Worm (Caenorhabditis elegans) whole organism, L4 larva: Measurements from ENCODE around the gene K11C4.2.

Experiments used
- F26F4.8 ChIP-seq: fragments of 200-800 bp; sonication (Bioruptor generic); conservative IDR thresholded peaks from 2 replicates; pipeline ENCODE4 v1.3.6; 2022; ENCODE audit warnings: missing genetic modification characterization, missing compliant biosample characterization
- F44E2.7 ChIP-seq: fragments of 200-800 bp; sonication (Bioruptor generic); IDR thresholded peaks from 2 replicates; pipeline ENCODE4 v2.1.2; 2022; ENCODE audit warnings: missing genetic modification characterization, missing compliant biosample characterization
- R02D3.7 ChIP-seq: fragments of 150-350 bp; sonication (generic microtip); optimal IDR thresholded peaks from 3 replicates; lab custom pipeline; 2014; ENCODE audit warnings: missing biosample characterization, missing genetic modification characterization
- T20F7.1 ChIP-seq: fragments of 200-800 bp; sonication (Bioruptor generic); optimal IDR thresholded peaks from 2 replicates; lab custom pipeline; 2018; ENCODE audit warnings: mild to moderate bottlenecking, missing genetic modification characterization, missing compliant biosample characterization
- Y105C5A.15 ChIP-seq: fragments of 200-800 bp; sonication (Bioruptor generic); IDR thresholded peaks from 2 replicates; pipeline ENCODE4 v1.3.6; 2022; ENCODE audit warnings: missing genetic modification characterization, missing compliant biosample characterization
- aha-1 ChIP-seq: fragments of 150-350 bp; peaks from one replicate; lab custom pipeline; 2014; ENCODE audit warnings: missing biosample characterization, missing genetic modification characterization
- aly-2 ChIP-seq: sonication (generic microtip); optimal IDR thresholded peaks from 2 replicates; lab custom pipeline; 2018; ENCODE audit warnings: missing biosample characterization, missing genetic modification characterization
- ama-1 ChIP-seq: fragments of 150-350 bp; optimal IDR thresholded peaks from 2 replicates; lab custom pipeline; 2014; ENCODE audit warnings: inconsistent platforms, mixed read lengths
- arid-1 ChIP-seq: fragments of 200-800 bp; sonication (Bioruptor generic); conservative IDR thresholded peaks from 2 replicates; pipeline ENCODE4 v1.3.6; 2022; ENCODE audit warnings: missing genetic modification reagents, missing genetic modification characterization, missing compliant biosample characterization
- ceh-62 ChIP-seq: sonication (generic microtip); optimal IDR thresholded peaks from 2 replicates; lab custom pipeline; 2017; ENCODE audit warnings: missing biosample characterization, missing genetic modification characterization
- ces-1 ChIP-seq: fragments of 150-350 bp; sonication (generic microtip); optimal IDR thresholded peaks from 4 replicates; lab custom pipeline; 2014; ENCODE audit warnings: missing biosample characterization, missing genetic modification reagents, missing genetic modification characterization
- daf-12 ChIP-seq: fragments of 150-350 bp; optimal IDR thresholded peaks from 2 replicates; lab custom pipeline; 2014; ENCODE audit warnings: missing biosample characterization, missing genetic modification reagents, missing genetic modification characterization
- daf-16 ChIP-seq, 3 experiments: sonication (generic microtip); optimal IDR thresholded peaks; 2 replicates each; lab custom pipeline; 2016 to 2017; ENCODE audit warnings: missing genetic modification characterization in 3 of 3, missing genetic modification reagents in 3 of 3, mild to moderate bottlenecking in 2 of 3, missing compliant biosample characterization in 2 of 3, missing biosample characterization in 1 of 3, moderate library complexity in 1 of 3
- daf-19 ChIP-seq: fragments of 200-800 bp; sonication (Bioruptor generic); conservative IDR thresholded peaks from 2 replicates; pipeline ENCODE4 v1.3.6; 2022; ENCODE audit warnings: missing genetic modification characterization, missing compliant biosample characterization
- daf-8 ChIP-seq: fragments of 200-800 bp; sonication (Bioruptor generic); IDR thresholded peaks from 2 replicates; pipeline ENCODE4 v1.3.6; 2022; ENCODE audit warnings: missing genetic modification characterization, missing compliant biosample characterization
- dmd-6 ChIP-seq: fragments of 200-800 bp; sonication (Bioruptor generic); IDR thresholded peaks from 2 replicates; pipeline ENCODE4 v1.3.6; 2022; ENCODE audit warnings: missing genetic modification reagents, missing genetic modification characterization, missing compliant biosample characterization
- duxl-1 ChIP-seq: sonication (generic microtip); optimal IDR thresholded peaks from 2 replicates; lab custom pipeline; 2016; ENCODE audit warnings: mild to moderate bottlenecking, missing genetic modification characterization, moderate library complexity, missing compliant biosample characterization; ENCODE audit not compliant: poor library complexity
- egl-27 ChIP-seq: sonication (generic microtip); optimal IDR thresholded peaks from 3 replicates; lab custom pipeline; 2017; ENCODE audit warnings: missing biosample characterization, missing genetic modification reagents, missing genetic modification characterization
- egl-43 ChIP-seq: fragments of 200-800 bp; sonication (Bioruptor generic); IDR thresholded peaks from 2 replicates; pipeline ENCODE4 v1.3.6; 2022; ENCODE audit warnings: missing genetic modification reagents, missing genetic modification characterization, missing compliant biosample characterization
- fkh-10 ChIP-seq: fragments of 150-350 bp; optimal IDR thresholded peaks from 2 replicates; lab custom pipeline; 2014; ENCODE audit warnings: missing biosample characterization, missing genetic modification reagents, missing genetic modification characterization
- gei-8 ChIP-seq: fragments of 200-800 bp; sonication (Bioruptor generic); optimal IDR thresholded peaks from 2 replicates; lab custom pipeline; 2018; ENCODE audit warnings: mild to moderate bottlenecking, missing genetic modification characterization, missing compliant biosample characterization
- hlh-11 ChIP-seq: fragments of 200-800 bp; sonication (Bioruptor generic); optimal IDR thresholded peaks from 2 replicates; lab custom pipeline; 2018; ENCODE audit warnings: mild to moderate bottlenecking, missing genetic modification characterization, missing compliant biosample characterization
- hlh-30 ChIP-seq: sonication (generic microtip); optimal IDR thresholded peaks from 2 replicates; lab custom pipeline; 2017; ENCODE audit warnings: antibody characterized with exemption, mild to moderate bottlenecking, missing genetic modification characterization, missing compliant biosample characterization; ENCODE audit not compliant: insufficient read depth
- hmg-1.1 ChIP-seq: fragments of 200-800 bp; sonication (Bioruptor generic); IDR thresholded peaks from 2 replicates; pipeline ENCODE4 v1.3.6; 2022; ENCODE audit warnings: missing genetic modification reagents, missing genetic modification characterization, missing compliant biosample characterization
- lin-1 ChIP-seq: fragments of 200-800 bp; sonication (Bioruptor generic); IDR thresholded peaks from 2 replicates; pipeline ENCODE4 v1.3.6; 2022; ENCODE audit warnings: missing genetic modification reagents, missing genetic modification characterization, missing compliant biosample characterization
- lin-13 ChIP-seq: fragments of 150-350 bp; optimal IDR thresholded peaks from 2 replicates; lab custom pipeline; 2014; ENCODE audit warnings: missing biosample characterization, missing genetic modification reagents, missing genetic modification characterization
- lin-38 ChIP-seq: fragments of 200-800 bp; sonication (Bioruptor generic); IDR thresholded peaks from 2 replicates; pipeline ENCODE4 v1.3.6; 2022; ENCODE audit warnings: missing genetic modification reagents, missing genetic modification characterization, missing compliant biosample characterization
- lin-39 ChIP-seq: fragments of 150-350 bp; optimal IDR thresholded peaks from 2 replicates; lab custom pipeline; 2014; ENCODE audit warnings: missing biosample characterization, missing genetic modification reagents, missing genetic modification characterization
- lir-3 ChIP-seq: sonication (generic microtip); optimal IDR thresholded peaks from 2 replicates; lab custom pipeline; 2016; ENCODE audit warnings: mild to moderate bottlenecking, missing genetic modification characterization, missing compliant biosample characterization
- lsy-2 ChIP-seq, 2 experiments: fragments of 150-350 bp in 1 of 2; sonication (generic microtip) in 1 of 2; optimal IDR thresholded peaks; 2 replicates each; lab custom pipeline; 2014 to 2017; ENCODE audit warnings: missing biosample characterization in 2 of 2, missing genetic modification characterization in 2 of 2
- madf-5 ChIP-seq, 2 experiments: fragments of 200-800 bp; sonication (Bioruptor generic); IDR thresholded peaks; 2 replicates each; pipeline ENCODE4 v1.3.6; 2022; ENCODE audit warnings: missing compliant biosample characterization in 2 of 2, missing genetic modification characterization in 2 of 2
- mdl-1 ChIP-seq, 2 experiments: fragments of 150-350 bp in 1 of 2; sonication (generic microtip) in 1 of 2; optimal IDR thresholded peaks; 2 replicates each; lab custom pipeline; 2014 to 2017; ENCODE audit warnings: missing biosample characterization in 2 of 2, missing genetic modification characterization in 2 of 2
- mdt-29 ChIP-seq: fragments of 200-800 bp; sonication (Bioruptor generic); IDR thresholded peaks from 2 replicates; pipeline ENCODE4 v1.3.6; 2022; ENCODE audit warnings: missing genetic modification reagents, missing genetic modification characterization, missing compliant biosample characterization
- mes-2 ChIP-seq: sonication (generic microtip); optimal IDR thresholded peaks from 2 replicates; lab custom pipeline; 2016; ENCODE audit warnings: missing genotype, mild to moderate bottlenecking, missing genetic modification characterization, missing compliant biosample characterization; ENCODE audit not compliant: poor library complexity, severe bottlenecking
- mxl-2 ChIP-seq: fragments of 200-800 bp; sonication (Bioruptor generic); conservative IDR thresholded peaks from 2 replicates; pipeline ENCODE4 v1.3.6; 2022; ENCODE audit warnings: missing genetic modification reagents, missing genetic modification characterization, missing compliant biosample characterization
- mxl-3 ChIP-seq: fragments of 200-800 bp; sonication (Bioruptor generic); optimal IDR thresholded peaks from 2 replicates; lab custom pipeline; 2018; ENCODE audit warnings: mild to moderate bottlenecking, missing genetic modification characterization, missing compliant biosample characterization
- nhr-48 ChIP-seq: sonication (generic microtip); optimal IDR thresholded peaks from 2 replicates; lab custom pipeline; 2016; ENCODE audit warnings: mild to moderate bottlenecking, missing genetic modification characterization, missing compliant biosample characterization
- nhr-6 ChIP-seq: fragments of 150-350 bp; optimal IDR thresholded peaks from 2 replicates; lab custom pipeline; 2014; ENCODE audit warnings: missing biosample characterization, missing genetic modification characterization
- nhr-77 ChIP-seq: fragments of 150-350 bp; optimal IDR thresholded peaks from 2 replicates; lab custom pipeline; 2014; ENCODE audit warnings: missing biosample characterization, missing genetic modification characterization
- saeg-2 ChIP-seq: fragments of 200-800 bp; sonication (Bioruptor generic); IDR thresholded peaks from 2 replicates; pipeline ENCODE4 v1.3.6; 2022; ENCODE audit warnings: missing genetic modification reagents, missing genetic modification characterization, missing compliant biosample characterization
- sdz-12 ChIP-seq: fragments of 200-800 bp; sonication (Bioruptor generic); optimal IDR thresholded peaks from 2 replicates; lab custom pipeline; 2018; ENCODE audit warnings: mild to moderate bottlenecking, missing genetic modification characterization, missing compliant biosample characterization
- set-16 ChIP-seq: fragments of 200-800 bp; sonication (Bioruptor generic); IDR thresholded peaks from 2 replicates; pipeline ENCODE4 v1.3.6; 2022; ENCODE audit warnings: missing genetic modification reagents, missing genetic modification characterization, missing compliant biosample characterization
- skn-1 ChIP-seq: fragments of 150-350 bp; optimal IDR thresholded peaks from 2 replicates; lab custom pipeline; 2014; ENCODE audit warnings: missing biosample characterization, missing genetic modification characterization
- tag-97 ChIP-seq: fragments of 200-800 bp; sonication (Bioruptor generic); IDR thresholded peaks from 2 replicates; pipeline ENCODE4 v1.3.6; 2022; ENCODE audit warnings: missing genetic modification characterization, missing compliant biosample characterization
- unc-39 ChIP-seq: sonication (generic microtip); optimal IDR thresholded peaks from 2 replicates; lab custom pipeline; 2017; ENCODE audit warnings: missing biosample characterization, missing genetic modification characterization
- unc-62 ChIP-seq, 3 experiments: fragments of 150-350 bp in 1 of 3; sonication (generic microtip); optimal IDR thresholded peaks in 2 of 3; peaks in 1 of 3; 1 replicate in 1 of 3; 2 replicates in 2 of 3; lab custom pipeline; 2014 to 2017; ENCODE audit warnings: missing biosample characterization in 3 of 3, missing genetic modification characterization in 3 of 3, missing genetic modification reagents in 3 of 3, missing genotype in 1 of 3
- vab-7 ChIP-seq: fragments of 200-800 bp; sonication (Bioruptor generic); IDR thresholded peaks from 2 replicates; pipeline ENCODE4 v1.3.6; 2022; ENCODE audit warnings: missing genetic modification reagents, missing genetic modification characterization, missing compliant biosample characterization
- zfp-3 ChIP-seq: fragments of 200-800 bp; sonication (Bioruptor generic); conservative IDR thresholded peaks from 2 replicates; pipeline ENCODE4 v1.3.6; 2022; ENCODE audit warnings: missing genetic modification reagents, missing genetic modification characterization, missing compliant biosample characterization

K11C4.2 gene

ce11 chrV:6900173-6900638, 5.3 kb downstream of the K11C4.2 start, which contains the start of gene odc-1 (continued):
- TF ChIP-seq ces-1 (no peak), ama-1 (lab: Kevin White, UChicago) (no peak), lir-3 (tag; lab: Kevin White, UChicago) (no peak), duxl-1 (no peak), mdt-29 (GFP tag; lab: Robert Waterston, UW) (no peak), R02D3.7 (no peak), lin-38 (no peak), zfp-3 (no peak), fkh-10 (GFP tag; lab: Kevin White, UChicago) (no peak), lsy-2 (tag; optimal IDR thresholded peaks at IDR 0.05; lab: Kevin White, UChicago) (no peak), Y105C5A.15 (GFP tag; lab: Robert Waterston, UW) (no peak), tag-97 (GFP tag; lab: Robert Waterston, UW) (no peak), F44E2.7 (GFP tag; lab: Robert Waterston, UW) (no peak), skn-1 (tag; lab: Kevin White, UChicago) (no peak), F26F4.8 (GFP tag; lab: Robert Waterston, UW) (no peak), aly-2 (no peak), daf-19 (GFP tag; lab: Robert Waterston, UW) (no peak), nhr-6 (tag; lab: Kevin White, UChicago) (no peak), hlh-11 (tag; lab: Kevin White, UChicago) (peak; percentile 11), daf-12 (tag; lab: Kevin White, UChicago) (no peak), hlh-30 (tag; lab: Kevin White, UChicago) (no peak), lin-1 (no peak), nhr-77 (no peak), lin-39 (tag; lab: Kevin White, UChicago) (no peak), nhr-48 (tag; lab: Kevin White, UChicago) (peak; percentile 16), saeg-2 (no peak), gei-8 (GFP tag; lab: Kevin White, UChicago) (no peak)

- peak in 1 of 2 experiments; percentile 64 for TF ChIP-seq unc-62 (GFP tag; optimal IDR thresholded peaks at IDR 0.05 in 1 of 2; lab: Kevin White, UChicago)
- TF ChIP-seq unc-62 (tag; optimal IDR thresholded peaks at IDR 0.05; lab: Kevin White, UChicago): no peak
- TF ChIP-seq daf-16 (GFP tag; optimal IDR thresholded peaks at IDR 0.05; lab: Kevin White, UChicago): peak in 1 of 2 experiments; percentile 11
- TF ChIP-seq daf-16 (tag; optimal IDR thresholded peaks at IDR 0.05; lab: Kevin White, UChicago): peak; percentile 56
- TF ChIP-seq vab-7 (GFP tag; lab: Robert Waterston, UW): no peak
- no peak for TF ChIP-seq unc-39 (tag; lab: Kevin White, UChicago)
- peak in 1 of 2 experiments; percentile 39 for TF ChIP-seq mdl-1 (tag; optimal IDR thresholded peaks at IDR 0.05; lab: Kevin White, UChicago)
- no peak for TF ChIP-seq egl-43 (GFP tag; lab: Robert Waterston, UW)
- no peak for TF ChIP-seq ceh-62 (tag; lab: Kevin White, UChicago)
- TF ChIP-seq mxl-3 (GFP tag; lab: Kevin White, UChicago): no peak
- TF ChIP-seq T20F7.1: no peak
- TF ChIP-seq sdz-12 (GFP tag; lab: Kevin White, UChicago): no peak
- peak; percentile 32 for TF ChIP-seq hlh-30 (tag; lab: Kevin White, UChicago)
- no peak for TF ChIP-seq arid-1
- TF ChIP-seq nhr-48 (tag; lab: Kevin White, UChicago): peak; percentile 52
- TF ChIP-seq mes-2 (tag; lab: Kevin White, UChicago): peak; percentile 35
- no peak for TF ChIP-seq set-16 (GFP tag; lab: Robert Waterston, UW)
- no peak for TF ChIP-seq lin-38
- TF ChIP-seq aha-1: peak; percentile 89
- 0 out of 2 replicates have a peak, but pooled peaks have one; percentile 53 for TF ChIP-seq mxl-2 (GFP tag; lab: Robert Waterston, UW)
- no peak for TF ChIP-seq madf-5 (GFP tag; IDR thresholded peaks at IDR 0.05; lab: Robert Waterston, UW)
- TF ChIP-seq hmg-1.1 (GFP tag; lab: Robert Waterston, UW): no peak
- TF ChIP-seq egl-27 (tag; lab: Kevin White, UChicago): no peak
- TF ChIP-seq mdt-29 (GFP tag; lab: Robert Waterston, UW): no peak
- TF ChIP-seq lin-13 (GFP tag; lab: Kevin White, UChicago): no peak
- TF ChIP-seq daf-8 (GFP tag; lab: Robert Waterston, UW): no peak
- TF ChIP-seq hlh-11 (tag; lab: Kevin White, UChicago): peak; percentile 34
- peak; percentile 53 for TF ChIP-seq dmd-6
Observed at ce11 chrV:6900814-6901592, 6.1 kb downstream of the K11C4.2 start.
